Worm (Caenorhabditis elegans) whole organism, L1 larva: Measurements from ENCODE around the gene asd-1.
A peak's percentile ranks its signal among the peaks of the same experiment; 100 is the strongest.

Source experiments
- F16B12.6 ChIP-seq: fragments of 150-350 bp; optimal IDR thresholded peaks from 2 replicates; lab custom pipeline; 2014; ENCODE audit warnings: missing biosample characterization, missing genetic modification characterization
- aha-1 ChIP-seq: fragments of 150-350 bp; optimal IDR thresholded peaks from 2 replicates; lab custom pipeline; 2014; ENCODE audit warnings: missing biosample characterization, missing genetic modification characterization
- alr-1 ChIP-seq: fragments of 200-800 bp; sonication (Bioruptor generic); optimal IDR thresholded peaks from 2 replicates; lab custom pipeline; 2018; ENCODE audit warnings: borderline replicate concordance, mild to moderate bottlenecking, missing genetic modification characterization, missing compliant biosample characterization
- ama-1 ChIP-seq: fragments of 150-350 bp; optimal IDR thresholded peaks from 2 replicates; lab custom pipeline; 2014
- blmp-1 ChIP-seq: fragments of 150-350 bp; optimal IDR thresholded peaks from 2 replicates; lab custom pipeline; 2014; ENCODE audit warnings: missing biosample characterization, missing genetic modification characterization
- ceh-82 ChIP-seq, 3 experiments: fragments of 150-350 bp in 1 of 3; sonication (generic microtip) in 2 of 3; optimal IDR thresholded peaks; 2 replicates each; lab custom pipeline; 2014 to 2017; ENCODE audit warnings: missing biosample characterization in 3 of 3, missing genetic modification characterization in 3 of 3
- ceh-88 ChIP-seq: fragments of 200-800 bp; sonication (Bioruptor generic); IDR thresholded peaks from 2 replicates; pipeline ENCODE4 v1.3.6; 2022; ENCODE audit warnings: missing genetic modification characterization, missing compliant biosample characterization
- ceh-90 ChIP-seq: sonication (generic microtip); optimal IDR thresholded peaks from 2 replicates; lab custom pipeline; 2016; ENCODE audit warnings: missing genetic modification characterization, missing compliant biosample characterization
- ces-1 ChIP-seq: fragments of 150-350 bp; optimal IDR thresholded peaks from 2 replicates; lab custom pipeline; 2014; ENCODE audit warnings: missing biosample characterization, missing genetic modification reagents, missing genetic modification characterization
- dpl-1 ChIP-seq, 3 experiments: fragments of 150-350 bp in 2 of 3; sonication (generic microtip) in 1 of 3; optimal IDR thresholded peaks; 2 replicates each; lab custom pipeline; 2014 to 2017; ENCODE audit warnings: missing biosample characterization in 3 of 3, missing genetic modification characterization in 3 of 3, missing genetic modification reagents in 3 of 3
- dsc-1 ChIP-seq: sonication (generic microtip); optimal IDR thresholded peaks from 2 replicates; lab custom pipeline; 2016; ENCODE audit warnings: mild to moderate bottlenecking, missing genetic modification characterization, missing compliant biosample characterization
- efl-3 ChIP-seq: fragments of 200-800 bp; sonication (Bioruptor generic); optimal IDR thresholded peaks from 2 replicates; lab custom pipeline; 2018; ENCODE audit warnings: mild to moderate bottlenecking, missing genetic modification characterization, missing compliant biosample characterization
- egl-27 ChIP-seq, 2 experiments: fragments of 150-350 bp in 1 of 2; sonication (generic microtip); optimal IDR thresholded peaks; 3 replicates each; lab custom pipeline; 2017 to 2018; ENCODE audit warnings: missing biosample characterization in 2 of 2, missing genetic modification characterization in 2 of 2, missing genetic modification reagents in 2 of 2
- elt-2 ChIP-seq: sonication (generic microtip); optimal IDR thresholded peaks from 2 replicates; lab custom pipeline; 2016; ENCODE audit warnings: missing genetic modification characterization, mild to moderate bottlenecking, inconsistent platforms, missing compliant biosample characterization, missing genetic modification reagents
- fkh-10 ChIP-seq: sonication (generic microtip); optimal IDR thresholded peaks from 2 replicates; lab custom pipeline; 2017; ENCODE audit warnings: missing biosample characterization, missing genetic modification reagents, missing genetic modification characterization
- fkh-4 ChIP-seq: sonication (generic microtip); optimal IDR thresholded peaks from 2 replicates; lab custom pipeline; 2016; ENCODE audit warnings: missing compliant biosample characterization, missing genetic modification characterization, borderline replicate concordance
- fkh-8 ChIP-seq: sonication (generic microtip); optimal IDR thresholded peaks from 2 replicates; lab custom pipeline; 2016; ENCODE audit warnings: mild to moderate bottlenecking, missing genetic modification characterization, missing compliant biosample characterization
- hlh-17 ChIP-seq: fragments of 200-800 bp; sonication (Bioruptor generic); optimal IDR thresholded peaks from 2 replicates; lab custom pipeline; 2018; ENCODE audit warnings: missing genetic modification characterization, mild to moderate bottlenecking, missing compliant biosample characterization, moderate library complexity, borderline replicate concordance
- hpl-2 ChIP-seq: fragments of 150-350 bp; optimal IDR thresholded peaks from 2 replicates; lab custom pipeline; 2014; ENCODE audit warnings: missing biosample characterization, missing genetic modification reagents, missing genetic modification characterization
- irx-1 ChIP-seq: sonication (generic microtip); optimal IDR thresholded peaks from 2 replicates; lab custom pipeline; 2016; ENCODE audit warnings: missing genetic modification characterization, missing compliant biosample characterization
- isw-1 ChIP-seq: fragments of 200-800 bp; sonication (Bioruptor generic); IDR thresholded peaks from 2 replicates; pipeline ENCODE4 v1.3.6; 2022; ENCODE audit warnings: missing genetic modification characterization, missing compliant biosample characterization
- jun-1 ChIP-seq: fragments of 150-350 bp; optimal IDR thresholded peaks from 2 replicates; lab custom pipeline; 2014; ENCODE audit warnings: missing biosample characterization, missing genetic modification reagents, missing genetic modification characterization
- lin-13 ChIP-seq: fragments of 150-350 bp; optimal IDR thresholded peaks from 2 replicates; lab custom pipeline; 2014; ENCODE audit warnings: missing biosample characterization, missing genetic modification reagents, missing genetic modification characterization
- lin-14 ChIP-seq: fragments of 200-800 bp; sonication (Bioruptor generic); optimal IDR thresholded peaks from 2 replicates; lab custom pipeline; 2018; ENCODE audit warnings: mild to moderate bottlenecking, missing genetic modification characterization, moderate library complexity, missing compliant biosample characterization
- lin-15B ChIP-seq: fragments of 150-350 bp; sonication (generic microtip); optimal IDR thresholded peaks from 3 replicates; lab custom pipeline; 2014; ENCODE audit warnings: missing biosample characterization, missing genetic modification characterization
- lir-3 ChIP-seq: sonication (generic microtip); optimal IDR thresholded peaks from 2 replicates; lab custom pipeline; 2016; ENCODE audit warnings: mild to moderate bottlenecking, missing genetic modification characterization, moderate library complexity, missing compliant biosample characterization; ENCODE audit not compliant: poor library complexity
- lsy-2 ChIP-seq, 2 experiments: fragments of 150-350 bp; optimal IDR thresholded peaks; 2 replicates each; lab custom pipeline; 2014; ENCODE audit warnings: missing biosample characterization in 2 of 2, missing genetic modification characterization in 2 of 2
- mab-9 ChIP-seq: fragments of 200-800 bp; sonication (Bioruptor generic); IDR thresholded peaks from 2 replicates; pipeline ENCODE4 v1.3.6; 2022; ENCODE audit warnings: missing genetic modification reagents, missing genetic modification characterization, missing compliant biosample characterization
- mdl-1 ChIP-seq, 2 experiments: fragments of 150-350 bp; optimal IDR thresholded peaks; 2 replicates each; lab custom pipeline; 2014 to 2017; ENCODE audit warnings: missing biosample characterization in 2 of 2, missing genetic modification characterization in 2 of 2, inconsistent platforms in 1 of 2
- mef-2 ChIP-seq: fragments of 150-350 bp; optimal IDR thresholded peaks from 2 replicates; lab custom pipeline; 2014; ENCODE audit warnings: missing biosample characterization, missing genetic modification characterization
- nhr-11 ChIP-seq: fragments of 150-350 bp; optimal IDR thresholded peaks from 2 replicates; lab custom pipeline; 2014; ENCODE audit warnings: missing biosample characterization, missing genetic modification characterization
- nhr-12 ChIP-seq: sonication (generic microtip); optimal IDR thresholded peaks from 2 replicates; lab custom pipeline; 2017; ENCODE audit warnings: missing biosample characterization, missing genetic modification characterization
- nhr-237 ChIP-seq: fragments of 150-350 bp; optimal IDR thresholded peaks from 2 replicates; lab custom pipeline; 2014; ENCODE audit warnings: missing biosample characterization, missing genetic modification characterization
- nhr-28 ChIP-seq: fragments of 150-350 bp; optimal IDR thresholded peaks from 2 replicates; lab custom pipeline; 2014; ENCODE audit warnings: missing biosample characterization, missing genetic modification characterization
- nhr-47 ChIP-seq: sonication (generic microtip); optimal IDR thresholded peaks from 2 replicates; lab custom pipeline; 2016; ENCODE audit warnings: mild to moderate bottlenecking, missing genetic modification characterization, moderate library complexity, missing compliant biosample characterization
- nhr-71 ChIP-seq: sonication (generic microtip); optimal IDR thresholded peaks from 2 replicates; lab custom pipeline; 2016; ENCODE audit warnings: mild to moderate bottlenecking, missing genetic modification characterization, moderate library complexity, missing compliant biosample characterization
- nhr-76 ChIP-seq: sonication (generic microtip); optimal IDR thresholded peaks from 2 replicates; lab custom pipeline; 2017; ENCODE audit warnings: missing biosample characterization, missing genetic modification characterization
- nhr-77 ChIP-seq: fragments of 150-350 bp; optimal IDR thresholded peaks from 2 replicates; lab custom pipeline; 2014; ENCODE audit warnings: missing biosample characterization, missing genetic modification characterization
- nhr-84 ChIP-seq: sonication (generic microtip); optimal IDR thresholded peaks from 2 replicates; lab custom pipeline; 2017; ENCODE audit warnings: missing biosample characterization, missing genetic modification characterization
- pax-3 ChIP-seq: fragments of 200-800 bp; sonication (Bioruptor generic); optimal IDR thresholded peaks from 2 replicates; lab custom pipeline; 2018; ENCODE audit warnings: mild to moderate bottlenecking, missing genetic modification characterization, moderate library complexity, missing compliant biosample characterization
- rnt-1 ChIP-seq: sonication (generic microtip); optimal IDR thresholded peaks from 2 replicates; lab custom pipeline; 2016; ENCODE audit warnings: mild to moderate bottlenecking, missing genetic modification characterization, moderate library complexity, missing compliant biosample characterization
- snu-23 ChIP-seq: sonication (generic microtip); optimal IDR thresholded peaks from 2 replicates; lab custom pipeline; 2016; ENCODE audit warnings: missing genetic modification characterization, missing compliant biosample characterization
- sptf-1 ChIP-seq: fragments of 150-350 bp; optimal IDR thresholded peaks from 2 replicates; lab custom pipeline; 2014; ENCODE audit warnings: missing biosample characterization, missing genetic modification characterization
- sup-37 ChIP-seq: fragments of 200-800 bp; sonication (Bioruptor generic); optimal IDR thresholded peaks from 2 replicates; lab custom pipeline; 2018; ENCODE audit warnings: mild to moderate bottlenecking, missing genetic modification characterization, missing compliant biosample characterization
- tbx-2 ChIP-seq: sonication (generic microtip); optimal IDR thresholded peaks from 2 replicates; lab custom pipeline; 2016; ENCODE audit warnings: missing genetic modification characterization, missing compliant biosample characterization
- tlp-1 ChIP-seq: fragments of 150-350 bp; optimal IDR thresholded peaks from 2 replicates; lab custom pipeline; 2014; ENCODE audit warnings: missing biosample characterization, missing genetic modification characterization
- unc-30 ChIP-seq: sonication (generic microtip); optimal IDR thresholded peaks from 2 replicates; lab custom pipeline; 2017; ENCODE audit warnings: missing biosample characterization, missing genetic modification characterization
- unc-62 ChIP-seq: fragments of 150-350 bp; optimal IDR thresholded peaks from 2 replicates; lab custom pipeline; 2014; ENCODE audit warnings: missing biosample characterization, missing genetic modification reagents, missing genetic modification characterization
- unc-98 ChIP-seq: fragments of 200-800 bp; sonication (Bioruptor generic); IDR thresholded peaks from 2 replicates; pipeline ENCODE4 v1.3.6; 2022; ENCODE audit warnings: missing genetic modification characterization, missing compliant biosample characterization
- vab-15 ChIP-seq: sonication (generic microtip); optimal IDR thresholded peaks from 2 replicates; lab custom pipeline; 2017; ENCODE audit warnings: missing genotype, mild to moderate bottlenecking, missing genetic modification characterization, missing compliant biosample characterization
- zag-1 ChIP-seq: fragments of 150-350 bp; optimal IDR thresholded peaks from 2 replicates; lab custom pipeline; 2014; ENCODE audit warnings: missing biosample characterization, missing genetic modification characterization

asd-1 gene

DNA sequence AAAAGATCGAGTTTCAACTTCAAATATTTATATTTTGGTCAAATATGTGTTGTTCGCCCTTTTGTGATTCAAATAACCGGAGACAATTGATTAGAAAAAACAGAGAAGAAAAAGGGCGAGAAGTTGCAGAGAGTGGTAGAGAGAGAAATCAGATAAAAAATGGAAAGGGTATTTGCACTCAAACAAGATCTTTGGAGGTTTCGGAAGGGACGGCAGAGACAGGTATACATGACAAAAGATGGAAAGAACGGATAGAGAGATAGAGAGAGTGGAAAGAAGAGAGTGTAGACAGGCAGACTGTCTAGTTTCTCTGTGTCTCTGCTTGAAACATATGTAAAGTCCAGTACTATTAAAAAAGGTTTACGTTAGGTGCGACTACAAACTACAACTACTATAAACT is 39.1 kb downstream of the asd-1 start (continued):
- TF ChIP-seq tbx-2 (tag; lab: Kevin White, UChicago) = peak; percentile 33
- no peak for TF ChIP-seq jun-1 (tag; lab: Kevin White, UChicago)
- TF ChIP-seq ceh-82 (tag; optimal IDR thresholded peaks at IDR 0.05; lab: Kevin White, UChicago) = no peak
- no peak for TF ChIP-seq nhr-84 (tag; lab: Kevin White, UChicago)
- no peak for TF ChIP-seq nhr-11
- TF ChIP-seq pax-3 (tag; lab: Kevin White, UChicago) = no peak
- TF ChIP-seq unc-30 (tag; lab: Kevin White, UChicago) = no peak
- no peak for TF ChIP-seq nhr-28 (tag; lab: Kevin White, UChicago)
- TF ChIP-seq fkh-8 (tag; lab: Kevin White, UChicago) = no peak
- no peak for TF ChIP-seq nhr-77 (tag; lab: Kevin White, UChicago)
- TF ChIP-seq mdl-1 (tag; optimal IDR thresholded peaks at IDR 0.05; lab: Kevin White, UChicago) = no peak
- TF ChIP-seq sup-37 (GFP tag; lab: Kevin White, UChicago) = no peak
- TF ChIP-seq lir-3 (tag; lab: Kevin White, UChicago) = no peak
- no peak for TF ChIP-seq efl-3 (GFP tag; lab: Kevin White, UChicago)
- TF ChIP-seq egl-27 (tag; optimal IDR thresholded peaks at IDR 0.05; lab: Kevin White, UChicago) = no peak
- TF ChIP-seq isw-1 (GFP tag; lab: Robert Waterston, UW) = no peak
- TF ChIP-seq nhr-47 (tag; lab: Kevin White, UChicago) = peak; percentile 14
- TF ChIP-seq alr-1 (tag; lab: Kevin White, UChicago) = no peak
- TF ChIP-seq irx-1 = no peak
- no peak for TF ChIP-seq tlp-1 (tag; lab: Kevin White, UChicago)
- no peak for TF ChIP-seq aha-1 (tag; lab: Kevin White, UChicago)
- no peak for TF ChIP-seq rnt-1 (tag; lab: Kevin White, UChicago)
- TF ChIP-seq nhr-12 = no peak
- TF ChIP-seq snu-23 (GFP tag; lab: Kevin White, UChicago) = peak; percentile 53
- peak; percentile 61 for TF ChIP-seq lin-14 (GFP tag; lab: Kevin White, UChicago)
- no peak for TF ChIP-seq hlh-17
- TF ChIP-seq fkh-4 (tag; lab: Kevin White, UChicago) = no peak
- TF ChIP-seq F16B12.6 (tag; lab: Kevin White, UChicago) = no peak
- TF ChIP-seq lin-13 (GFP tag; lab: Kevin White, UChicago) = peak; percentile 95
- no peak for TF ChIP-seq sptf-1 (tag; lab: Kevin White, UChicago)
- TF ChIP-seq nhr-237 (tag; lab: Kevin White, UChicago) = no peak
- no peak for TF ChIP-seq ama-1 (lab: Kevin White, UChicago)
- TF ChIP-seq dpl-1 (GFP tag; optimal IDR thresholded peaks at IDR 0.05; lab: Kevin White, UChicago) = no peak
- no peak for TF ChIP-seq mab-9
- TF ChIP-seq zag-1 (tag; lab: Kevin White, UChicago) = no peak
- TF ChIP-seq dsc-1 (tag; lab: Kevin White, UChicago) = no peak
- TF ChIP-seq unc-98 (GFP tag; lab: Robert Waterston, UW) = no peak
- no peak for TF ChIP-seq unc-62 (GFP tag; lab: Kevin White, UChicago)
- no peak for TF ChIP-seq fkh-10
- no peak for TF ChIP-seq vab-15 (tag; lab: Kevin White, UChicago)
- peak; percentile 63 for TF ChIP-seq nhr-71
- TF ChIP-seq ceh-88 (GFP tag; lab: Robert Waterston, UW) = no peak
- peak; percentile 92 for TF ChIP-seq blmp-1 (tag; lab: Kevin White, UChicago)
- no peak for TF ChIP-seq elt-2 (tag; lab: Kevin White, UChicago)
- TF ChIP-seq lsy-2 (tag; optimal IDR thresholded peaks at IDR 0.05; lab: Kevin White, UChicago) = peak in 1 of 2 experiments; percentile 45
- TF ChIP-seq lin-15B (tag; lab: Kevin White, UChicago) = no peak
- no peak for TF ChIP-seq ceh-90 (tag; lab: Kevin White, UChicago)
- no peak for TF ChIP-seq ces-1
- no peak for TF ChIP-seq nhr-76 (tag; lab: Kevin White, UChicago)
- no peak for TF ChIP-seq mef-2 (tag; lab: Kevin White, UChicago)
- TF ChIP-seq hpl-2 (GFP tag; lab: Kevin White, UChicago) = no peak
- TF ChIP-seq, all 84 proteins: peak for 19
